Worm (Caenorhabditis elegans): Measurements from ENCODE around the gene sdz-36.

The sdz-36 gene

ce11 chrIV:9669969-9670368 lies 20.8 kb upstream of the sdz-36 start (continued):
- TF ChIP-seq somi-1 (GFP tag; optimal IDR thresholded peaks at IDR 0.05) (peak; percentile 31), hrde-1 (tag; optimal IDR thresholded peaks at IDR 0.05; ENCODE audit: borderline replicate concordance) (no peak), ceh-27 (GFP tag; optimal IDR thresholded peaks at IDR 0.05) (peak; percentile 45), sptf-2 (GFP tag; optimal IDR thresholded peaks at IDR 0.05) (no peak)

ce11 chrIV:9671001-9671652 lies 19.6 kb upstream of the sdz-36 start:
- no peak for TF ChIP-seq athp-1 (tag; optimal IDR thresholded peaks at IDR 0.05)
- TF ChIP-seq egrh-3 (GFP tag; IDR thresholded peaks at IDR 0.05): no peak
- no peak for TF ChIP-seq aptf-2 (GFP tag; conservative IDR thresholded peaks at IDR 0.05)
- TF ChIP-seq snpc-4 (GFP tag; optimal IDR thresholded peaks at IDR 0.05): no peak
- TF ChIP-seq snpc-4 (tag; optimal IDR thresholded peaks at IDR 0.05): peak in 1 of 4 experiments; percentile 11
- TF ChIP-seq C06A6.2 (GFP tag; conservative IDR thresholded peaks at IDR 0.05): 0 out of 2 replicates have a peak, but pooled peaks have one; percentile 46
- TF ChIP-seq ccch-3 (GFP tag; optimal IDR thresholded peaks at IDR 0.05): no peak
- TF ChIP-seq pha-4 (tag; optimal IDR thresholded peaks at IDR 0.05): peak; percentile 76
- TF ChIP-seq hlh-26 (GFP tag; conservative IDR thresholded peaks at IDR 0.05): no peak
- no peak for TF ChIP-seq F57C9.4 (tag; optimal IDR thresholded peaks at IDR 0.05)
- no peak for TF ChIP-seq lin-26 (GFP tag; IDR thresholded peaks at IDR 0.05)
- TF ChIP-seq F55B11.4 (tag; optimal IDR thresholded peaks at IDR 0.05; ENCODE audit: borderline replicate concordance, insufficient read depth): no peak
- TF ChIP-seq bed-2 (GFP tag; IDR thresholded peaks at IDR 0.05): no peak
- no peak for TF ChIP-seq nfyb-1 (GFP tag; IDR thresholded peaks at IDR 0.05)
- no peak for TF ChIP-seq Y79H2A.3 (GFP tag; conservative IDR thresholded peaks at IDR 0.05)
- TF ChIP-seq F37B4.10 (GFP tag; IDR thresholded peaks at IDR 0.05): no peak
- no peak for TF ChIP-seq F39B2.1 (GFP tag; IDR thresholded peaks at IDR 0.05)
- TF ChIP-seq attf-6 (GFP tag; IDR thresholded peaks at IDR 0.05): no peak
- TF ChIP-seq rec-8 (tag; optimal IDR thresholded peaks at IDR 0.05): no peak
- TF ChIP-seq madf-6 (GFP tag; IDR thresholded peaks at IDR 0.05): no peak
- no peak for TF ChIP-seq nhr-120 (GFP tag; IDR thresholded peaks at IDR 0.05)
- TF ChIP-seq C17E4.6 (GFP tag; IDR thresholded peaks at IDR 0.05): no peak
- TF ChIP-seq B0261.1 (tag; optimal IDR thresholded peaks at IDR 0.05): no peak
- TF ChIP-seq hmg-1.2 (GFP tag; IDR thresholded peaks at IDR 0.05): peak; percentile 24; the same call in 1 of the 2 replicates
- no peak for TF ChIP-seq madf-8 (GFP tag; conservative IDR thresholded peaks at IDR 0.05)
- peak; percentile 58 for TF ChIP-seq ama-1 (optimal IDR thresholded peaks at IDR 0.05)
- no peak for TF ChIP-seq ama-1 (GFP tag; optimal IDR thresholded peaks at IDR 0.05)
- no peak for TF ChIP-seq B0019.2 (GFP tag; conservative IDR thresholded peaks at IDR 0.05)
- TF ChIP-seq attf-5 (GFP tag; optimal IDR thresholded peaks at IDR 0.05): peak; percentile 35
- TF ChIP-seq lin-40 (tag; optimal IDR thresholded peaks at IDR 0.05): peak; percentile 67
- TF ChIP-seq him-1 (tag; optimal IDR thresholded peaks at IDR 0.05): no peak
- TF ChIP-seq mcd-1 (GFP tag; IDR thresholded peaks at IDR 0.05): no peak
- TF ChIP-seq fkh-3 (tag; optimal IDR thresholded peaks at IDR 0.05): no peak
- TF ChIP-seq nfya-1 (tag; optimal IDR thresholded peaks at IDR 0.05; ENCODE audit: borderline replicate concordance, insufficient read depth): no peak
- TF ChIP-seq unc-130 (GFP tag; optimal IDR thresholded peaks at IDR 0.05): no peak
- TF ChIP-seq chd-7 (tag; optimal IDR thresholded peaks at IDR 0.05): no peak
- TF ChIP-seq madf-10 (tag; optimal IDR thresholded peaks at IDR 0.05): no peak
- peak; percentile 53 for TF ChIP-seq somi-1 (GFP tag; optimal IDR thresholded peaks at IDR 0.05)
- TF ChIP-seq ztf-3 (GFP tag; optimal IDR thresholded peaks at IDR 0.05): no peak
- no peak for TF ChIP-seq rcor-1 (GFP tag; IDR thresholded peaks at IDR 0.05)
- TF ChIP-seq zim-3 (tag; optimal IDR thresholded peaks at IDR 0.05): no peak
- no peak for TF ChIP-seq die-1 (tag; optimal IDR thresholded peaks at IDR 0.05)
- no peak for TF ChIP-seq F33H1.4 (GFP tag; IDR thresholded peaks at IDR 0.05)
- TF ChIP-seq nhr-80 (tag; optimal IDR thresholded peaks at IDR 0.05): peak; percentile 88

All from whole organism, young adult.